Fruit fly (Drosophila melanogaster): Measurements from ENCODE around the gene CG6149.

- TF ChIP-seq ss (GFP tag; optimal IDR thresholded peaks at IDR 0.05) (no peak), Hr39 (GFP tag; optimal IDR thresholded peaks at IDR 0.05) (no peak), topi (GFP tag; optimal IDR thresholded peaks at IDR 0.05) (no peak)
Observed at dm6 chr3L:11458370-11458769, 23.1 kb upstream of the CG6149 start, which contains the start of the genes CG12289 and CG7551.

Measured in whole organism, prepupa.